Fruit fly (Drosophila melanogaster): ENCODE measurements around the gene Sytbeta.

- TF ChIP-seq spab (GFP tag; optimal IDR thresholded peaks at IDR 0.05) (no peak), Sox102F (GFP tag; optimal IDR thresholded peaks at IDR 0.05) (no peak), Hr39 (GFP tag; optimal IDR thresholded peaks at IDR 0.05) (no peak)
Observed at dm6 chr3L:14976026-14976425, 88.8 kb downstream of the Sytbeta start.
